Worm (Caenorhabditis elegans) whole organism, L1 larva: ENCODE results near the gene R04F11.2.

Experiments used
- C04F5.9 ChIP-seq: sonication (generic microtip); optimal IDR thresholded peaks from 2 replicates; lab custom pipeline; 2016; ENCODE audit warnings: missing genetic modification characterization, missing compliant biosample characterization
- F16B12.6 ChIP-seq: fragments of 150-350 bp; optimal IDR thresholded peaks from 2 replicates; lab custom pipeline; 2014; ENCODE audit warnings: missing biosample characterization, missing genetic modification characterization
- Y116A8C.19 ChIP-seq: sonication (generic microtip); optimal IDR thresholded peaks from 2 replicates; lab custom pipeline; 2016; ENCODE audit warnings: missing compliant biosample characterization, missing genetic modification characterization, borderline replicate concordance
- aha-1 ChIP-seq: fragments of 150-350 bp; optimal IDR thresholded peaks from 2 replicates; lab custom pipeline; 2014; ENCODE audit warnings: missing biosample characterization, missing genetic modification characterization
- alr-1 ChIP-seq: fragments of 200-800 bp; sonication (Bioruptor generic); optimal IDR thresholded peaks from 2 replicates; lab custom pipeline; 2018; ENCODE audit warnings: borderline replicate concordance, mild to moderate bottlenecking, missing genetic modification characterization, missing compliant biosample characterization
- aly-2 ChIP-seq: fragments of 150-350 bp; optimal IDR thresholded peaks from 2 replicates; lab custom pipeline; 2014; ENCODE audit warnings: missing biosample characterization, missing genetic modification characterization
- ama-1 ChIP-seq: fragments of 150-350 bp; optimal IDR thresholded peaks from 2 replicates; lab custom pipeline; 2014
- ceh-8 ChIP-seq: fragments of 200-800 bp; sonication (Bioruptor generic); optimal IDR thresholded peaks from 2 replicates; lab custom pipeline; 2018; ENCODE audit warnings: mild to moderate bottlenecking, missing genetic modification characterization, moderate library complexity, missing compliant biosample characterization
- ceh-90 ChIP-seq: sonication (generic microtip); optimal IDR thresholded peaks from 2 replicates; lab custom pipeline; 2016; ENCODE audit warnings: missing genetic modification characterization, missing compliant biosample characterization
- ces-1 ChIP-seq: fragments of 150-350 bp; optimal IDR thresholded peaks from 2 replicates; lab custom pipeline; 2014; ENCODE audit warnings: missing biosample characterization, missing genetic modification reagents, missing genetic modification characterization
- dsc-1 ChIP-seq: sonication (generic microtip); optimal IDR thresholded peaks from 2 replicates; lab custom pipeline; 2016; ENCODE audit warnings: mild to moderate bottlenecking, missing genetic modification characterization, missing compliant biosample characterization
- efl-1 ChIP-seq, 4 experiments: fragments of 150-350 bp; optimal IDR thresholded peaks in 3 of 4; peaks in 1 of 4; 1 replicate in 1 of 4; 2 replicates in 3 of 4; lab custom pipeline; 2014; ENCODE audit warnings: missing biosample characterization in 2 of 4, missing genetic modification characterization in 2 of 4, missing genetic modification reagents in 2 of 4
- egl-27 ChIP-seq, 2 experiments: fragments of 150-350 bp in 1 of 2; sonication (generic microtip); optimal IDR thresholded peaks; 3 replicates each; lab custom pipeline; 2017 to 2018; ENCODE audit warnings: missing biosample characterization in 2 of 2, missing genetic modification characterization in 2 of 2, missing genetic modification reagents in 2 of 2
- elt-2 ChIP-seq: sonication (generic microtip); optimal IDR thresholded peaks from 2 replicates; lab custom pipeline; 2016; ENCODE audit warnings: missing genetic modification characterization, mild to moderate bottlenecking, inconsistent platforms, missing compliant biosample characterization, missing genetic modification reagents
- elt-3 ChIP-seq, 6 experiments: fragments of 150-350 bp in 1 of 6; sonication (generic microtip); optimal IDR thresholded peaks; 2 replicates each; lab custom pipeline; 2017 to 2018; ENCODE audit warnings: missing biosample characterization in 6 of 6, missing genetic modification characterization in 6 of 6, inconsistent platforms in 1 of 6
- fkh-4 ChIP-seq: sonication (generic microtip); optimal IDR thresholded peaks from 2 replicates; lab custom pipeline; 2016; ENCODE audit warnings: missing compliant biosample characterization, missing genetic modification characterization, borderline replicate concordance
- fkh-8 ChIP-seq: sonication (generic microtip); optimal IDR thresholded peaks from 2 replicates; lab custom pipeline; 2016; ENCODE audit warnings: mild to moderate bottlenecking, missing genetic modification characterization, missing compliant biosample characterization
- fos-1 ChIP-seq: fragments of 150-350 bp; optimal IDR thresholded peaks from 2 replicates; lab custom pipeline; 2014; ENCODE audit warnings: missing biosample characterization, missing genetic modification characterization
- grh-1 ChIP-seq: fragments of 200-800 bp; sonication (Bioruptor generic); IDR thresholded peaks from 2 replicates; pipeline ENCODE4 v1.3.6; 2022; ENCODE audit warnings: missing genetic modification reagents, missing genetic modification characterization, missing compliant biosample characterization
- hlh-17 ChIP-seq: fragments of 200-800 bp; sonication (Bioruptor generic); optimal IDR thresholded peaks from 2 replicates; lab custom pipeline; 2018; ENCODE audit warnings: missing genetic modification characterization, mild to moderate bottlenecking, missing compliant biosample characterization, moderate library complexity, borderline replicate concordance
- hlh-4 ChIP-seq: sonication (generic microtip); optimal IDR thresholded peaks from 2 replicates; lab custom pipeline; 2016; ENCODE audit warnings: mild to moderate bottlenecking, missing genetic modification characterization, missing compliant biosample characterization
- isw-1 ChIP-seq: fragments of 200-800 bp; sonication (Bioruptor generic); IDR thresholded peaks from 2 replicates; pipeline ENCODE4 v1.3.6; 2022; ENCODE audit warnings: missing genetic modification characterization, missing compliant biosample characterization
- lin-13 ChIP-seq: fragments of 150-350 bp; optimal IDR thresholded peaks from 2 replicates; lab custom pipeline; 2014; ENCODE audit warnings: missing biosample characterization, missing genetic modification reagents, missing genetic modification characterization
- lin-14 ChIP-seq: fragments of 200-800 bp; sonication (Bioruptor generic); optimal IDR thresholded peaks from 2 replicates; lab custom pipeline; 2018; ENCODE audit warnings: mild to moderate bottlenecking, missing genetic modification characterization, moderate library complexity, missing compliant biosample characterization
- lin-39 ChIP-seq: fragments of 150-350 bp; optimal IDR thresholded peaks from 2 replicates; lab custom pipeline; 2014; ENCODE audit warnings: missing biosample characterization, missing genetic modification reagents, missing genetic modification characterization
- lir-3 ChIP-seq: sonication (generic microtip); optimal IDR thresholded peaks from 2 replicates; lab custom pipeline; 2016; ENCODE audit warnings: mild to moderate bottlenecking, missing genetic modification characterization, moderate library complexity, missing compliant biosample characterization; ENCODE audit not compliant: poor library complexity
- lsy-2 ChIP-seq, 2 experiments: fragments of 150-350 bp; optimal IDR thresholded peaks; 2 replicates each; lab custom pipeline; 2014; ENCODE audit warnings: missing biosample characterization in 2 of 2, missing genetic modification characterization in 2 of 2
- mab-9 ChIP-seq: fragments of 200-800 bp; sonication (Bioruptor generic); IDR thresholded peaks from 2 replicates; pipeline ENCODE4 v1.3.6; 2022; ENCODE audit warnings: missing genetic modification reagents, missing genetic modification characterization, missing compliant biosample characterization
- mdl-1 ChIP-seq, 2 experiments: fragments of 150-350 bp; optimal IDR thresholded peaks; 2 replicates each; lab custom pipeline; 2014 to 2017; ENCODE audit warnings: missing biosample characterization in 2 of 2, missing genetic modification characterization in 2 of 2, inconsistent platforms in 1 of 2
- mef-2 ChIP-seq: fragments of 150-350 bp; optimal IDR thresholded peaks from 2 replicates; lab custom pipeline; 2014; ENCODE audit warnings: missing biosample characterization, missing genetic modification characterization
- mep-1 ChIP-seq: fragments of 150-350 bp; optimal IDR thresholded peaks from 2 replicates; lab custom pipeline; 2014; ENCODE audit warnings: missing biosample characterization, missing genetic modification characterization
- nhr-11 ChIP-seq: fragments of 150-350 bp; optimal IDR thresholded peaks from 2 replicates; lab custom pipeline; 2014; ENCODE audit warnings: missing biosample characterization, missing genetic modification characterization
- nhr-19 ChIP-seq: fragments of 200-800 bp; sonication (Bioruptor generic); conservative IDR thresholded peaks from 2 replicates; pipeline ENCODE4 v1.3.6; 2022; ENCODE audit warnings: missing genetic modification characterization, missing compliant biosample characterization
- nhr-237 ChIP-seq: fragments of 150-350 bp; optimal IDR thresholded peaks from 2 replicates; lab custom pipeline; 2014; ENCODE audit warnings: missing biosample characterization, missing genetic modification characterization
- nhr-71 ChIP-seq: sonication (generic microtip); optimal IDR thresholded peaks from 2 replicates; lab custom pipeline; 2016; ENCODE audit warnings: mild to moderate bottlenecking, missing genetic modification characterization, moderate library complexity, missing compliant biosample characterization
- nhr-84 ChIP-seq: sonication (generic microtip); optimal IDR thresholded peaks from 2 replicates; lab custom pipeline; 2017; ENCODE audit warnings: missing biosample characterization, missing genetic modification characterization
- nhr-85 ChIP-seq: sonication (generic microtip); peaks from one replicate; lab custom pipeline; 2016; ENCODE audit warnings: missing genetic modification characterization, inconsistent platforms, missing compliant biosample characterization
- pag-3 ChIP-seq: sonication (generic microtip); optimal IDR thresholded peaks from 2 replicates; lab custom pipeline; 2017; ENCODE audit warnings: missing genetic modification characterization, mild to moderate bottlenecking, missing compliant biosample characterization, antibody characterized with exemption, borderline replicate concordance; ENCODE audit not compliant: insufficient read depth
- pax-3 ChIP-seq: fragments of 200-800 bp; sonication (Bioruptor generic); optimal IDR thresholded peaks from 2 replicates; lab custom pipeline; 2018; ENCODE audit warnings: mild to moderate bottlenecking, missing genetic modification characterization, moderate library complexity, missing compliant biosample characterization
- rnt-1 ChIP-seq: sonication (generic microtip); optimal IDR thresholded peaks from 2 replicates; lab custom pipeline; 2016; ENCODE audit warnings: mild to moderate bottlenecking, missing genetic modification characterization, moderate library complexity, missing compliant biosample characterization
- snu-23 ChIP-seq: sonication (generic microtip); optimal IDR thresholded peaks from 2 replicates; lab custom pipeline; 2016; ENCODE audit warnings: missing genetic modification characterization, missing compliant biosample characterization
- sox-4 ChIP-seq: sonication (generic microtip); optimal IDR thresholded peaks from 2 replicates; lab custom pipeline; 2016; ENCODE audit warnings: missing genetic modification characterization, missing compliant biosample characterization
- swsn-7 ChIP-seq: sonication (generic microtip); optimal IDR thresholded peaks from 2 replicates; lab custom pipeline; 2016; ENCODE audit warnings: missing genetic modification characterization, missing compliant biosample characterization
- tbx-2 ChIP-seq: sonication (generic microtip); optimal IDR thresholded peaks from 2 replicates; lab custom pipeline; 2016; ENCODE audit warnings: missing genetic modification characterization, missing compliant biosample characterization
- tlp-1 ChIP-seq: fragments of 150-350 bp; optimal IDR thresholded peaks from 2 replicates; lab custom pipeline; 2014; ENCODE audit warnings: missing biosample characterization, missing genetic modification characterization
- unc-130 ChIP-seq: fragments of 150-350 bp; optimal IDR thresholded peaks from 2 replicates; lab custom pipeline; 2017; ENCODE audit warnings: missing biosample characterization, missing genetic modification characterization, inconsistent platforms
- unc-30 ChIP-seq: sonication (generic microtip); optimal IDR thresholded peaks from 2 replicates; lab custom pipeline; 2017; ENCODE audit warnings: missing biosample characterization, missing genetic modification characterization
- unc-62 ChIP-seq: fragments of 150-350 bp; optimal IDR thresholded peaks from 2 replicates; lab custom pipeline; 2014; ENCODE audit warnings: missing biosample characterization, missing genetic modification reagents, missing genetic modification characterization
- unc-86 ChIP-seq: sonication (generic microtip); optimal IDR thresholded peaks from 2 replicates; lab custom pipeline; 2016; ENCODE audit warnings: missing genetic modification characterization, missing compliant biosample characterization
- unc-98 ChIP-seq: fragments of 200-800 bp; sonication (Bioruptor generic); IDR thresholded peaks from 2 replicates; pipeline ENCODE4 v1.3.6; 2022; ENCODE audit warnings: missing genetic modification characterization, missing compliant biosample characterization
- zag-1 ChIP-seq: fragments of 150-350 bp; optimal IDR thresholded peaks from 2 replicates; lab custom pipeline; 2014; ENCODE audit warnings: missing biosample characterization, missing genetic modification characterization
- ztf-4 ChIP-seq: fragments of 150-350 bp; optimal IDR thresholded peaks from 2 replicates; lab custom pipeline; 2014; ENCODE audit warnings: missing biosample characterization, missing genetic modification characterization

Gene R04F11.2

DNA sequence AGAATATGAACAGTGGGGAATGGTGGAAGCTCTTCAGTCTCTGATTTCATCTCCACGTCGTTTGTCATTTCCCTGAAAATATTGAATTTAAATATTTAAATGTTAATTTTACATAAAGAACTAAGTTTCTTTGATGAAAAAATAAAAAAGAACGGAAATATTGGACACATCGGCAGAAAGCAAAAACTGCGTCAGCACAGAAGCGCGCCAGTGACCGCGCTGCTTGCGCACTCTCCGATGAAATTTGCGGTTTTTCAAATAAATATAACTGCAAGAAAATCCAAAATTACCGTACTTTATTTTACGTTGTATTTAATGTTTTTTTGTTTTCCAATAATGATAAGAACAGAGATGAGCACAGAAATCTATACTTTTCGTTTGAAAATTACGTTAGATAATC is 26.6 kb upstream of the R04F11.2 start, which contains the start of the genes srpa-68 and srh-16:
Gene srpa-68 (minus strand): TSS at position 72 of the 400 bp plus-strand sequence.
Gene srh-16 (plus strand): TSS at position 275 of the 400 bp plus-strand sequence.
- TF ChIP-seq ceh-90 (tag; lab: Kevin White, UChicago) (peak; percentile 42), C04F5.9 (tag; lab: Kevin White, UChicago) (peak; percentile 71), ama-1 (lab: Kevin White, UChicago) (peak; percentile 67), zag-1 (no peak), fos-1 (tag; lab: Kevin White, UChicago) (peak; percentile 58), grh-1 (GFP tag; lab: Robert Waterston, UW) (peak; percentile 93), hlh-4 (tag; lab: Kevin White, UChicago) (peak; percentile 5), pag-3 (tag; lab: Kevin White, UChicago) (no peak), lin-14 (GFP tag; lab: Kevin White, UChicago) (peak; percentile 89), Y116A8C.19 (tag; lab: Kevin White, UChicago) (no peak), ces-1 (GFP tag; lab: Kevin White, UChicago) (no peak), nhr-85 (tag; lab: Kevin White, UChicago) (peak; percentile 98), nhr-84 (tag; lab: Kevin White, UChicago) (no peak), efl-1 (optimal IDR thresholded peaks at IDR 0.05; lab: Kevin White, UChicago) (peak; percentile 82 to 99), efl-1 (GFP tag; optimal IDR thresholded peaks at IDR 0.05 in 1 of 2; lab: Kevin White, UChicago) (peak; percentile 97 to 100), nhr-237 (tag; lab: Kevin White, UChicago) (peak; percentile 38), lin-39 (tag; lab: Kevin White, UChicago) (peak; percentile 95), mef-2 (tag; lab: Kevin White, UChicago) (peak; percentile 5), fkh-4 (tag; lab: Kevin White, UChicago) (peak; percentile 15), egl-27 (tag; optimal IDR thresholded peaks at IDR 0.05; lab: Kevin White, UChicago) (no peak), rnt-1 (tag; lab: Kevin White, UChicago) (peak; percentile 97), fkh-8 (peak; percentile 76), lin-13 (peak; percentile 73), unc-30 (peak; percentile 41), elt-3 (tag; optimal IDR thresholded peaks at IDR 0.05; lab: Kevin White, UChicago) (peak in 2 of 6 experiments; percentile 86 to 89), ceh-8 (GFP tag; lab: Kevin White, UChicago) (peak; percentile 89), aly-2 (peak; percentile 82), isw-1 (GFP tag; lab: Robert Waterston, UW) (peak; percentile 88), lir-3 (peak; percentile 68), pax-3 (peak; percentile 91), mep-1 (tag; lab: Kevin White, UChicago) (peak; percentile 96), lsy-2 (tag; optimal IDR thresholded peaks at IDR 0.05; lab: Kevin White, UChicago) (peak; percentile 94), nhr-11 (tag; lab: Kevin White, UChicago) (peak; percentile 91), aha-1 (tag; lab: Kevin White, UChicago) (peak; percentile 27), unc-86 (tag; lab: Kevin White, UChicago) (peak; percentile 87), snu-23 (peak; percentile 94), unc-62 (GFP tag; lab: Kevin White, UChicago) (no peak), F16B12.6 (tag; lab: Kevin White, UChicago) (peak; percentile 45), ztf-4 (tag; lab: Kevin White, UChicago) (peak; percentile 59), unc-98 (no peak; the same call in 1 of the 2 replicates), alr-1 (tag; lab: Kevin White, UChicago) (no peak), elt-2 (tag; lab: Kevin White, UChicago) (peak; percentile 86), sox-4 (tag; lab: Kevin White, UChicago) (peak; percentile 87), nhr-19 (peak; percentile 94), mab-9 (GFP tag; lab: Robert Waterston, UW) (peak; percentile 87), hlh-17 (GFP tag; lab: Kevin White, UChicago) (no peak), dsc-1 (peak; percentile 94), mdl-1 (tag; optimal IDR thresholded peaks at IDR 0.05; lab: Kevin White, UChicago) (peak in 1 of 2 experiments; percentile 77), tbx-2 (tag; lab: Kevin White, UChicago) (peak; percentile 93), unc-130 (peak; percentile 87), nhr-71 (tag; lab: Kevin White, UChicago) (peak; percentile 95), swsn-7 (tag; lab: Kevin White, UChicago) (peak; percentile 93), tlp-1 (tag; lab: Kevin White, UChicago) (no peak)
